Fruit fly (Drosophila melanogaster) whole organism, prepupa: ENCODE results near the gene GAPsec.

Source experiments
- Blimp-1 ChIP-seq: fragments of 200-800 bp; sonication (Bioruptor generic); optimal IDR thresholded peaks from 3 replicates; lab custom pipeline; 2017; ENCODE audit warnings: missing biosample characterization, missing genetic modification characterization, mild to moderate bottlenecking, moderate library complexity, missing genetic modification reagents
- CG10631 ChIP-seq: fragments of 200-800 bp; sonication (Bioruptor generic); optimal IDR thresholded peaks from 2 replicates; lab custom pipeline; 2016; ENCODE audit warnings: missing biosample characterization, missing genetic modification characterization
- CG11294 ChIP-seq: fragments of 200-800 bp; sonication (Bioruptor generic); IDR thresholded peaks from 2 replicates; pipeline ENCODE4 v1.3.6; 2022; ENCODE audit warnings: missing biosample characterization, missing genetic modification characterization
- CG11762 ChIP-seq: fragments of 200-800 bp; sonication (Bioruptor generic); optimal IDR thresholded peaks from 3 replicates; lab custom pipeline; 2016; ENCODE audit warnings: missing biosample characterization, missing genetic modification characterization; ENCODE audit not compliant: insufficient read depth
- CG11902 ChIP-seq: fragments of 200-800 bp; sonication (Bioruptor generic); optimal IDR thresholded peaks from 3 replicates; lab custom pipeline; 2016; ENCODE audit warnings: missing biosample characterization, missing genetic modification characterization
- CG1621 ChIP-seq: fragments of 200-800 bp; sonication (Bioruptor generic); optimal IDR thresholded peaks from 3 replicates; lab custom pipeline; 2018; ENCODE audit warnings: missing biosample characterization, mild to moderate bottlenecking, missing genetic modification characterization
- CG16779 ChIP-seq: fragments of 200-800 bp; sonication (Bioruptor generic); optimal IDR thresholded peaks from 3 replicates; lab custom pipeline; 2017; ENCODE audit warnings: missing biosample characterization, mild to moderate bottlenecking, missing genetic modification characterization
- CG3032 ChIP-seq: fragments of 200-800 bp; optimal IDR thresholded peaks from 2 replicates; lab custom pipeline; 2019; ENCODE audit warnings: missing biosample characterization, mild to moderate bottlenecking, missing genetic modification characterization, moderate library complexity
- CG31627 ChIP-seq: fragments of 200-800 bp; sonication (Bioruptor generic); optimal IDR thresholded peaks from 3 replicates; lab custom pipeline; 2016; ENCODE audit warnings: missing biosample characterization, missing genetic modification characterization
- CG34406 ChIP-seq: fragments of 200-800 bp; sonication (Bioruptor generic); optimal IDR thresholded peaks from 3 replicates; lab custom pipeline; 2016; ENCODE audit warnings: missing biosample characterization, missing genetic modification characterization
- CG3919 ChIP-seq: fragments of 200-800 bp; sonication (Bioruptor generic); optimal IDR thresholded peaks from 3 replicates; lab custom pipeline; 2016; ENCODE audit warnings: missing biosample characterization, missing genetic modification characterization
- CG4318 ChIP-seq: fragments of 200-800 bp; sonication (Bioruptor generic); optimal IDR thresholded peaks from 3 replicates; lab custom pipeline; 2017; ENCODE audit warnings: missing biosample characterization, mild to moderate bottlenecking, missing genetic modification characterization
- CG6163 ChIP-seq: fragments of 200-800 bp; sonication (Bioruptor generic); IDR thresholded peaks from 3 replicates; pipeline ENCODE4 v1.3.6; 2022; ENCODE audit warnings: missing biosample characterization, missing genetic modification characterization
- CG6792 ChIP-seq: fragments of 200-800 bp; sonication (Bioruptor generic); optimal IDR thresholded peaks from 3 replicates; lab custom pipeline; 2016; ENCODE audit warnings: missing biosample characterization, missing genetic modification characterization
- CG6808 ChIP-seq: fragments of 200-800 bp; sonication (Bioruptor generic); optimal IDR thresholded peaks from 3 replicates; lab custom pipeline; 2017; ENCODE audit warnings: missing biosample characterization, missing genetic modification characterization, mild to moderate bottlenecking, moderate library complexity, missing genetic modification reagents
- CG6854 ChIP-seq: fragments of 200-800 bp; sonication (Bioruptor generic); optimal IDR thresholded peaks from 2 replicates; lab custom pipeline; 2017; ENCODE audit warnings: missing biosample characterization, mild to moderate bottlenecking, missing genetic modification characterization
- CG7368 ChIP-seq: fragments of 200-800 bp; sonication (Bioruptor generic); optimal IDR thresholded peaks from 3 replicates; lab custom pipeline; 2016; ENCODE audit warnings: missing biosample characterization, missing genetic modification characterization
- CG8119 ChIP-seq: fragments of 200-800 bp; sonication (Bioruptor generic); IDR thresholded peaks from 3 replicates; pipeline ENCODE4 v1.3.6; 2022; ENCODE audit warnings: missing biosample characterization, missing genetic modification characterization
- CG8319 ChIP-seq: fragments of 200-800 bp; sonication (Bioruptor generic); optimal IDR thresholded peaks from 3 replicates; lab custom pipeline; 2016; ENCODE audit warnings: missing biosample characterization, missing genetic modification characterization
- CG8632 ChIP-seq: fragments of 200-800 bp; sonication (Bioruptor generic); optimal IDR thresholded peaks from 3 replicates; lab custom pipeline; 2016; ENCODE audit warnings: missing biosample characterization, missing genetic modification characterization
- Eip75B ChIP-seq: fragments of 200-800 bp; sonication (Bioruptor generic); optimal IDR thresholded peaks from 3 replicates; lab custom pipeline; 2016; ENCODE audit warnings: missing biosample characterization, missing genetic modification characterization
- Eip78C ChIP-seq: fragments of 200-800 bp; sonication (Bioruptor generic); peaks from one replicate; lab custom pipeline; 2016; ENCODE audit warnings: missing biosample characterization, missing genetic modification characterization
- Eip93F ChIP-seq: fragments of 200-800 bp; sonication (Bioruptor generic); optimal IDR thresholded peaks from 2 replicates; lab custom pipeline; 2016; ENCODE audit warnings: missing biosample characterization, mild to moderate bottlenecking, missing genetic modification characterization
- Ets21C ChIP-seq: fragments of 200-800 bp; sonication (Bioruptor generic); optimal IDR thresholded peaks from 3 replicates; lab custom pipeline; 2016; ENCODE audit warnings: missing biosample characterization, missing genetic modification characterization
- Gug ChIP-seq: fragments of 200-800 bp; sonication (Bioruptor generic); IDR thresholded peaks from 2 replicates; pipeline ENCODE4 v1.3.6; 2022; ENCODE audit warnings: missing biosample characterization, missing genetic modification characterization
- Hr39 ChIP-seq: fragments of 200-800 bp; sonication (Bioruptor generic); optimal IDR thresholded peaks from 2 replicates; lab custom pipeline; 2016; ENCODE audit warnings: missing biosample characterization, missing genetic modification characterization
- Hr4 ChIP-seq: fragments of 200-800 bp; sonication (Bioruptor generic); optimal IDR thresholded peaks from 3 replicates; lab custom pipeline; 2016; ENCODE audit warnings: missing biosample characterization, missing genetic modification characterization
- Lpt ChIP-seq: fragments of 200-800 bp; sonication (Bioruptor generic); optimal IDR thresholded peaks from 3 replicates; lab custom pipeline; 2016; ENCODE audit warnings: missing biosample characterization, missing genetic modification characterization
- Met ChIP-seq: fragments of 200-800 bp; sonication (Bioruptor generic); optimal IDR thresholded peaks from 3 replicates; lab custom pipeline; 2016; ENCODE audit warnings: missing biosample characterization, missing genetic modification characterization
- OdsH ChIP-seq: fragments of 200-800 bp; sonication (Bioruptor generic); optimal IDR thresholded peaks from 3 replicates; lab custom pipeline; 2016; ENCODE audit warnings: missing biosample characterization, missing genetic modification characterization
- Smox ChIP-seq: fragments of 200-800 bp; sonication (Bioruptor generic); optimal IDR thresholded peaks from 3 replicates; lab custom pipeline; 2016; ENCODE audit warnings: missing biosample characterization, missing genetic modification characterization
- Sox102F ChIP-seq: fragments of 200-800 bp; sonication (Bioruptor generic); optimal IDR thresholded peaks from 2 replicates; lab custom pipeline; 2016; ENCODE audit warnings: missing biosample characterization, mild to moderate bottlenecking, missing genetic modification characterization
- Sox14 ChIP-seq: fragments of 200-800 bp; sonication (Bioruptor generic); optimal IDR thresholded peaks from 3 replicates; lab custom pipeline; 2016; ENCODE audit warnings: missing biosample characterization, missing genetic modification characterization
- Sox15 ChIP-seq: fragments of 200-800 bp; sonication (Bioruptor generic); optimal IDR thresholded peaks from 3 replicates; lab custom pipeline; 2016; ENCODE audit warnings: missing biosample characterization, missing genetic modification characterization
- acj6 ChIP-seq: fragments of 200-800 bp; sonication (Bioruptor generic); optimal IDR thresholded peaks from 3 replicates; lab custom pipeline; 2016; ENCODE audit warnings: missing biosample characterization, missing genetic modification characterization
- cyc ChIP-seq: fragments of 200-800 bp; sonication (Bioruptor generic); optimal IDR thresholded peaks from 3 replicates; lab custom pipeline; 2016; ENCODE audit warnings: missing biosample characterization, missing genetic modification characterization
- dac ChIP-seq: fragments of 200-800 bp; sonication (Bioruptor generic); optimal IDR thresholded peaks from 2 replicates; lab custom pipeline; 2017; ENCODE audit warnings: missing biosample characterization, mild to moderate bottlenecking, missing genetic modification characterization
- dsx ChIP-seq: fragments of 200-800 bp; optimal IDR thresholded peaks from 3 replicates; lab custom pipeline; 2019; ENCODE audit warnings: missing biosample characterization, mild to moderate bottlenecking, missing genetic modification characterization, moderate library complexity; ENCODE audit not compliant: poor library complexity, severe bottlenecking
- eg ChIP-seq: fragments of 200-800 bp; sonication (Bioruptor generic); IDR thresholded peaks from 3 replicates; pipeline ENCODE4 v1.3.6; 2022; ENCODE audit warnings: missing biosample characterization, missing genetic modification characterization
- esn ChIP-seq: fragments of 200-800 bp; sonication (Bioruptor generic); optimal IDR thresholded peaks from 2 replicates; lab custom pipeline; 2016; ENCODE audit warnings: missing biosample characterization, mild to moderate bottlenecking, missing genetic modification characterization, moderate library complexity
- fd59A ChIP-seq: fragments of 200-800 bp; sonication (Bioruptor generic); optimal IDR thresholded peaks from 2 replicates; lab custom pipeline; 2017; ENCODE audit warnings: missing biosample characterization, mild to moderate bottlenecking, missing genetic modification characterization, missing genetic modification reagents
- fd85E ChIP-seq: fragments of 200-800 bp; sonication (Bioruptor generic); optimal IDR thresholded peaks from 3 replicates; lab custom pipeline; 2016; ENCODE audit warnings: missing biosample characterization, missing genetic modification characterization
- fkh ChIP-seq: fragments of 200-800 bp; sonication (Bioruptor generic); optimal IDR thresholded peaks from 3 replicates; lab custom pipeline; 2017; ENCODE audit warnings: missing biosample characterization, mild to moderate bottlenecking, missing genetic modification characterization, moderate library complexity
- lz ChIP-seq: fragments of 200-800 bp; sonication (Bioruptor generic); optimal IDR thresholded peaks from 3 replicates; lab custom pipeline; 2016; ENCODE audit warnings: missing biosample characterization, missing genetic modification characterization
- net ChIP-seq: fragments of 200-800 bp; sonication (Bioruptor generic); optimal IDR thresholded peaks from 3 replicates; lab custom pipeline; 2016; ENCODE audit warnings: missing biosample characterization, missing genetic modification characterization
- pdm3 ChIP-seq: fragments of 200-800 bp; sonication (Bioruptor generic); optimal IDR thresholded peaks from 3 replicates; lab custom pipeline; 2016; ENCODE audit warnings: missing biosample characterization, missing genetic modification characterization
- salr ChIP-seq, 2 experiments: fragments of 200-800 bp; sonication (Bioruptor generic); optimal IDR thresholded peaks; 3 replicates each; lab custom pipeline; 2016 to 2018; ENCODE audit warnings: missing biosample characterization in 2 of 2, missing genetic modification characterization in 2 of 2, mild to moderate bottlenecking in 1 of 2
- spab ChIP-seq: fragments of 200-800 bp; sonication (Bioruptor generic); optimal IDR thresholded peaks from 2 replicates; lab custom pipeline; 2017; ENCODE audit warnings: missing biosample characterization, mild to moderate bottlenecking, missing genetic modification characterization, missing genetic modification reagents
- svp ChIP-seq: fragments of 200-800 bp; sonication (Bioruptor generic); peaks from one replicate; lab custom pipeline; 2016; ENCODE audit warnings: missing biosample characterization, missing genetic modification characterization
- vri ChIP-seq: fragments of 200-800 bp; sonication (Bioruptor generic); optimal IDR thresholded peaks from 3 replicates; lab custom pipeline; 2016; ENCODE audit warnings: missing biosample characterization, mild to moderate bottlenecking, missing genetic modification characterization

Gene GAPsec

dm6 chr3L:8669087-8669486 lies 45.4 kb upstream of the GAPsec start (continued):
- TF ChIP-seq dac = no peak
- no peak for TF ChIP-seq CG4318 (GFP tag; lab: Kevin White, UChicago)
- TF ChIP-seq fkh = no peak
- peak; percentile 48 for TF ChIP-seq Ets21C
- peak; percentile 43 for TF ChIP-seq CG11762
- TF ChIP-seq CG16779 (tag; lab: Kevin White, UChicago) = peak; percentile 42
- peak; percentile 65 for TF ChIP-seq Gug (GFP tag; lab: Robert Waterston, UW)
- peak; percentile 82 for TF ChIP-seq pdm3 (GFP tag; lab: Kevin White, UChicago)
- peak; percentile 89 for TF ChIP-seq svp
- peak; percentile 72 for TF ChIP-seq Hr39 (GFP tag; lab: Kevin White, UChicago)
- TF ChIP-seq dsx = peak; percentile 82
- peak; percentile 81 for TF ChIP-seq Sox14
- peak; percentile 40 for TF ChIP-seq fd85E
- peak; percentile 25 to 80 for TF ChIP-seq salr (GFP tag; optimal IDR thresholded peaks at IDR 0.05; lab: Kevin White, UChicago)
- peak; percentile 79 for TF ChIP-seq cyc (GFP tag; lab: Kevin White, UChicago)
- peak; percentile 63 for TF ChIP-seq CG8319
- TF ChIP-seq CG34406 = peak; percentile 74
- TF ChIP-seq CG31627 (GFP tag; lab: Kevin White, UChicago) = peak; percentile 74
- TF ChIP-seq Sox15 (GFP tag; lab: Kevin White, UChicago) = peak; percentile 77
- peak; percentile 47 for TF ChIP-seq vri (GFP tag; lab: Kevin White, UChicago)
- peak; percentile 83 for TF ChIP-seq CG11902
- TF ChIP-seq OdsH = peak; percentile 77
- peak; percentile 33 for TF ChIP-seq Hr4 (GFP tag; lab: Kevin White, UChicago)
- peak; percentile 85 for TF ChIP-seq acj6 (GFP tag; lab: Kevin White, UChicago)
- TF ChIP-seq CG6163 (GFP tag; lab: Robert Waterston, UW) = peak; percentile 92
- TF ChIP-seq fd59A (GFP tag; lab: Kevin White, UChicago) = peak; percentile 85
- TF ChIP-seq CG6792 (GFP tag; lab: Kevin White, UChicago) = peak; percentile 86
- TF ChIP-seq CG10631 (GFP tag; lab: Kevin White, UChicago) = peak; percentile 85
- no peak for TF ChIP-seq CG6854
- peak; percentile 73 for TF ChIP-seq Smox (GFP tag; lab: Kevin White, UChicago)
- TF ChIP-seq CG6808 (GFP tag; lab: Kevin White, UChicago) = peak; percentile 83
- peak; percentile 88 for TF ChIP-seq Eip75B (GFP tag; lab: Kevin White, UChicago)
- peak; percentile 19 for TF ChIP-seq Blimp-1 (GFP tag; lab: Kevin White, UChicago)
- peak; percentile 66 for TF ChIP-seq net (GFP tag; lab: Kevin White, UChicago)
- TF ChIP-seq CG3032 = peak; percentile 91
- peak; percentile 72 for TF ChIP-seq Sox102F
- TF ChIP-seq CG3919 = peak; percentile 86
- TF ChIP-seq CG8119 = no peak; the same call in 1 of the 3 replicates
- peak; percentile 95 for TF ChIP-seq Eip78C
- TF ChIP-seq CG1621 (tag; lab: Kevin White, UChicago) = peak; percentile 87
- TF ChIP-seq, all 60 proteins: peak for 54

dm6 chr3L:8667809-8668593 lies 44.3 kb upstream of the GAPsec start:
- TF ChIP-seq lz (GFP tag; lab: Kevin White, UChicago) (peak; percentile 65), CG11762 (peak; percentile 83), acj6 (GFP tag; lab: Kevin White, UChicago) (peak; percentile 88), CG8632 (peak; percentile 92), salr (GFP tag; optimal IDR thresholded peaks at IDR 0.05; lab: Kevin White, UChicago) (peak; percentile 53 to 75), fd59A (GFP tag; lab: Kevin White, UChicago) (peak; percentile 88), Eip93F (GFP tag; lab: Kevin White, UChicago) (peak; percentile 80), Smox (GFP tag; lab: Kevin White, UChicago) (peak; percentile 77), CG11294 (GFP tag; lab: Robert Waterston, UW) (no peak), CG31627 (GFP tag; lab: Kevin White, UChicago) (peak; percentile 65), Met (GFP tag; lab: Kevin White, UChicago) (peak; percentile 84), CG6792 (GFP tag; lab: Kevin White, UChicago) (peak; percentile 88), Eip78C (peak; percentile 95), Lpt (GFP tag; lab: Kevin White, UChicago) (peak; percentile 73), pdm3 (GFP tag; lab: Kevin White, UChicago) (peak; percentile 64), esn (GFP tag; lab: Kevin White, UChicago) (peak; percentile 87), CG8319 (peak; percentile 74), eg (GFP tag; lab: Robert Waterston, UW) (peak; percentile 73), CG7368 (GFP tag; lab: Kevin White, UChicago) (peak; percentile 75), CG11902 (peak; percentile 78), CG3919 (peak; percentile 89), CG1621 (tag; lab: Kevin White, UChicago) (peak; percentile 70), spab (GFP tag; lab: Kevin White, UChicago) (peak; percentile 90)
